Worm (Caenorhabditis elegans): Measurements from ENCODE around the gene ZK721.4.

ce11 chrX:8737801-8738200, 40.9 kb upstream of the ZK721.4 start:
- no peak for TF ChIP-seq let-526 (GFP tag; IDR thresholded peaks at IDR 0.05)
- TF ChIP-seq ama-1 (optimal IDR thresholded peaks at IDR 0.05): no peak
- no peak for TF ChIP-seq ama-1 (GFP tag; optimal IDR thresholded peaks at IDR 0.05)
- no peak for TF ChIP-seq ztf-22 (GFP tag; optimal IDR thresholded peaks at IDR 0.05)
- no peak for TF ChIP-seq ceh-40 (GFP tag; IDR thresholded peaks at IDR 0.05)
- no peak for TF ChIP-seq ccch-3 (GFP tag; optimal IDR thresholded peaks at IDR 0.05)
- TF ChIP-seq nhr-179 (tag; optimal IDR thresholded peaks at IDR 0.05): no peak
- TF ChIP-seq lin-40 (tag; optimal IDR thresholded peaks at IDR 0.05): no peak
- TF ChIP-seq unc-62 (GFP tag; optimal IDR thresholded peaks at IDR 0.05): no peak
- TF ChIP-seq sea-2 (GFP tag; IDR thresholded peaks at IDR 0.05): no peak
- TF ChIP-seq ekl-4 (GFP tag; IDR thresholded peaks at IDR 0.05): no peak
- no peak for TF ChIP-seq akir-1 (GFP tag; optimal IDR thresholded peaks at IDR 0.05)
- no peak for TF ChIP-seq lir-1 (GFP tag; conservative IDR thresholded peaks at IDR 0.05)
- TF ChIP-seq zim-3 (tag; optimal IDR thresholded peaks at IDR 0.05): no peak
- TF ChIP-seq him-1 (tag; optimal IDR thresholded peaks at IDR 0.05): no peak

Measured in whole organism, young adult.